Fruit fly (Drosophila melanogaster) whole organism, embryonic: ENCODE results near the gene CG17267.

Experiments used
- C15 ChIP-seq: fragments of 200-800 bp; sonication (Bioruptor generic); IDR thresholded peaks from 3 replicates; pipeline ENCODE4 v1.3.6; 2022; ENCODE audit warnings: missing biosample characterization, missing genetic modification characterization
- CG11456 ChIP-seq: fragments of 200-800 bp; sonication (Bioruptor generic); IDR thresholded peaks from 3 replicates; pipeline ENCODE4 v1.3.6; 2022; ENCODE audit warnings: missing biosample characterization, missing genetic modification characterization
- CG12104 ChIP-seq: fragments of 200-800 bp; sonication (Bioruptor generic); optimal IDR thresholded peaks from 3 replicates; lab custom pipeline; 2016; ENCODE audit warnings: missing biosample characterization, missing genetic modification characterization
- CG12391 ChIP-seq: fragments of 200-800 bp; sonication (Bioruptor generic); optimal IDR thresholded peaks from 3 replicates; lab custom pipeline; 2018; ENCODE audit warnings: missing biosample characterization, mild to moderate bottlenecking, missing genetic modification characterization, moderate library complexity
- CG17912 ChIP-seq: fragments of 200-800 bp; sonication (Bioruptor generic); optimal IDR thresholded peaks from 2 replicates; lab custom pipeline; 2018; ENCODE audit warnings: missing biosample characterization, mild to moderate bottlenecking, missing genetic modification characterization
- CG18262 ChIP-seq: fragments of 200-800 bp; optimal IDR thresholded peaks from 3 replicates; lab custom pipeline; 2019; ENCODE audit warnings: missing biosample characterization, mild to moderate bottlenecking, missing genetic modification characterization, moderate library complexity
- CG18619 ChIP-seq: fragments of 200-800 bp; sonication (Bioruptor generic); optimal IDR thresholded peaks from 3 replicates; lab custom pipeline; 2017; ENCODE audit warnings: missing biosample characterization, mild to moderate bottlenecking, missing genetic modification characterization
- CG2129 ChIP-seq: fragments of 200-800 bp; sonication (Bioruptor generic); IDR thresholded peaks from 2 replicates; pipeline ENCODE4 v1.3.6; 2022; ENCODE audit warnings: missing biosample characterization, missing genetic modification characterization; ENCODE audit not compliant: partially characterized antibody
- CG2678 ChIP-seq: fragments of 200-800 bp; sonication (Bioruptor generic); optimal IDR thresholded peaks from 3 replicates; lab custom pipeline; 2019; ENCODE audit warnings: missing biosample characterization, mild to moderate bottlenecking, missing genetic modification characterization, moderate library complexity
- CG30403 ChIP-seq: fragments of 200-800 bp; sonication (Bioruptor generic); optimal IDR thresholded peaks from 3 replicates; lab custom pipeline; 2016; ENCODE audit warnings: missing biosample characterization, missing genetic modification characterization
- CG31365 ChIP-seq: fragments of 200-800 bp; sonication (Bioruptor generic); optimal IDR thresholded peaks from 2 replicates; lab custom pipeline; 2018; ENCODE audit warnings: missing biosample characterization, mild to moderate bottlenecking, missing genetic modification characterization
- CG32772 ChIP-seq: fragments of 200-800 bp; sonication (Bioruptor generic); IDR thresholded peaks from 2 replicates; pipeline ENCODE4 v1.3.6; 2022; ENCODE audit warnings: missing biosample characterization, missing genetic modification characterization
- CG3726 ChIP-seq: fragments of 200-800 bp; sonication (Bioruptor generic); IDR thresholded peaks from 3 replicates; pipeline ENCODE4, ENCODE4 v1.3.6; 2022; ENCODE audit warnings: missing biosample characterization, missing genetic modification characterization
- CG4707 ChIP-seq: fragments of 200-800 bp; sonication (Bioruptor generic); optimal IDR thresholded peaks from 2 replicates; lab custom pipeline; 2018; ENCODE audit warnings: missing biosample characterization, mild to moderate bottlenecking, missing genetic modification characterization, moderate library complexity
- CG6854 ChIP-seq: fragments of 200-800 bp; sonication (Bioruptor generic); optimal IDR thresholded peaks from 3 replicates; lab custom pipeline; 2017; ENCODE audit warnings: missing biosample characterization, mild to moderate bottlenecking, missing genetic modification characterization
- CG8765 ChIP-seq: fragments of 200-800 bp; sonication (Bioruptor generic); IDR thresholded peaks from 2 replicates; pipeline ENCODE4 v1.3.6; 2022; ENCODE audit warnings: missing biosample characterization, missing genetic modification characterization
- CG9932 ChIP-seq: fragments of 200-800 bp; sonication (Bioruptor generic); IDR thresholded peaks from 2 replicates; pipeline ENCODE4 v1.3.6; 2022; ENCODE audit warnings: missing biosample characterization, missing genetic modification characterization
- Dfd ChIP-seq, 2 experiments: fragments of >200 bp; optimal IDR thresholded peaks; 2 replicates each; lab custom pipeline; 2017; ENCODE audit warnings: missing biosample characterization in 2 of 2, missing genetic modification characterization in 2 of 2
- HLH4C ChIP-seq: fragments of 200-800 bp; sonication (Bioruptor generic); IDR thresholded peaks from 3 replicates; pipeline ENCODE4 v1.3.6; 2022; ENCODE audit warnings: missing biosample characterization, missing genetic modification characterization; ENCODE audit not compliant: partially characterized antibody
- Lhr ChIP-seq: fragments of 200-800 bp; sonication (Bioruptor generic); optimal IDR thresholded peaks from 3 replicates; lab custom pipeline; 2017; ENCODE audit warnings: mild to moderate bottlenecking, missing biosample characterization, missing genetic modification reagents, missing genetic modification characterization
- MESR4 ChIP-seq: fragments of 200-800 bp; sonication (Bioruptor generic); optimal IDR thresholded peaks from 2 replicates; lab custom pipeline; 2018; ENCODE audit warnings: missing biosample characterization, mild to moderate bottlenecking, missing genetic modification characterization, moderate library complexity
- Meics ChIP-seq: fragments of 200-800 bp; sonication (Bioruptor generic); optimal IDR thresholded peaks from 2 replicates; lab custom pipeline; 2017; ENCODE audit warnings: missing biosample characterization, mild to moderate bottlenecking, missing genetic modification characterization
- Myb ChIP-seq: fragments of 200-800 bp; sonication (Bioruptor generic); optimal IDR thresholded peaks from 2 replicates; lab custom pipeline; 2016; ENCODE audit warnings: missing biosample characterization, missing genetic modification characterization
- NC2β ChIP-seq: fragments of 200-800 bp; sonication (Bioruptor generic); optimal IDR thresholded peaks from 2 replicates; lab custom pipeline; 2016; ENCODE audit warnings: missing biosample characterization, missing genetic modification characterization
- Opbp ChIP-seq: fragments of 200-800 bp; sonication (Bioruptor generic); IDR thresholded peaks from 3 replicates; pipeline ENCODE4 v1.3.6; 2022; ENCODE audit warnings: missing biosample characterization, missing genetic modification characterization; ENCODE audit not compliant: partially characterized antibody
- Sry-β ChIP-seq: fragments of 200-800 bp; sonication (Bioruptor generic); optimal IDR thresholded peaks from 2 replicates; lab custom pipeline; 2018; ENCODE audit warnings: missing biosample characterization, mild to moderate bottlenecking, missing genetic modification characterization, moderate library complexity
- YL-1 ChIP-seq: fragments of 200-800 bp; sonication (Bioruptor generic); optimal IDR thresholded peaks from 3 replicates; lab custom pipeline; 2017; ENCODE audit warnings: missing biosample characterization, mild to moderate bottlenecking, missing genetic modification characterization
- chif ChIP-seq, 2 experiments: fragments of 200-800 bp; sonication (Bioruptor generic); optimal IDR thresholded peaks; 3 replicates each; lab custom pipeline; 2016; ENCODE audit warnings: missing biosample characterization in 2 of 2, missing genetic modification characterization in 2 of 2
- chinmo ChIP-seq: fragments of 200-800 bp; sonication (Bioruptor generic); IDR thresholded peaks from 4 replicates; pipeline ENCODE4 v1.3.6; 2022; ENCODE audit warnings: missing biosample characterization, missing genetic modification characterization; ENCODE audit not compliant: partially characterized antibody
- eve ChIP-seq, 2 experiments: fragments of >200 bp; optimal IDR thresholded peaks; 2 replicates each; lab custom pipeline; 2017; ENCODE audit warnings: missing biosample characterization in 2 of 2, missing genetic modification characterization in 2 of 2
- gsb-n ChIP-seq: fragments of 200-800 bp; sonication (Bioruptor generic); optimal IDR thresholded peaks from 3 replicates; lab custom pipeline; 2018; ENCODE audit warnings: missing biosample characterization, mild to moderate bottlenecking, missing genetic modification characterization
- gt ChIP-seq: fragments of 200-800 bp; sonication (Bioruptor generic); IDR thresholded peaks from 2 replicates; pipeline ENCODE4 v1.3.6; 2022; ENCODE audit warnings: missing biosample characterization, missing genetic modification characterization
- lilli ChIP-seq: fragments of 200-800 bp; sonication (Bioruptor generic); optimal IDR thresholded peaks from 3 replicates; lab custom pipeline; 2016; ENCODE audit warnings: missing biosample characterization, missing genetic modification characterization
- lov ChIP-seq, 2 experiments: fragments of 200-800 bp in 1 of 2; fragments of >200 bp in 1 of 2; sonication (Bioruptor generic) in 1 of 2; IDR thresholded peaks in 1 of 2; optimal IDR thresholded peaks in 1 of 2; 2 replicates in 1 of 2; 3 replicates in 1 of 2; pipeline versions ENCODE4 v1.3.6 to Lab custom; 2017 to 2022; ENCODE audit warnings: missing biosample characterization in 1 of 2, missing genetic modification characterization in 1 of 2
- row ChIP-seq: fragments of 200-800 bp; sonication (Bioruptor generic); IDR thresholded peaks from 3 replicates; pipeline ENCODE4 v1.3.6; 2022; ENCODE audit warnings: missing biosample characterization, missing genetic modification characterization
- scrt ChIP-seq: fragments of 200-800 bp; sonication (Bioruptor generic); optimal IDR thresholded peaks from 2 replicates; lab custom pipeline; 2018; ENCODE audit warnings: missing biosample characterization, mild to moderate bottlenecking, missing genetic modification characterization, moderate library complexity
- sima ChIP-seq: fragments of 200-800 bp; sonication (Bioruptor generic); optimal IDR thresholded peaks from 2 replicates; lab custom pipeline; 2016; ENCODE audit warnings: missing biosample characterization, missing genetic modification characterization
- unc-4 ChIP-seq: fragments of 200-800 bp; sonication (Bioruptor generic); IDR thresholded peaks from 2 replicates; pipeline ENCODE4 v1.3.6; 2022; ENCODE audit warnings: missing biosample characterization, missing genetic modification characterization; ENCODE audit not compliant: partially characterized antibody

The CG17267 gene

DNA sequence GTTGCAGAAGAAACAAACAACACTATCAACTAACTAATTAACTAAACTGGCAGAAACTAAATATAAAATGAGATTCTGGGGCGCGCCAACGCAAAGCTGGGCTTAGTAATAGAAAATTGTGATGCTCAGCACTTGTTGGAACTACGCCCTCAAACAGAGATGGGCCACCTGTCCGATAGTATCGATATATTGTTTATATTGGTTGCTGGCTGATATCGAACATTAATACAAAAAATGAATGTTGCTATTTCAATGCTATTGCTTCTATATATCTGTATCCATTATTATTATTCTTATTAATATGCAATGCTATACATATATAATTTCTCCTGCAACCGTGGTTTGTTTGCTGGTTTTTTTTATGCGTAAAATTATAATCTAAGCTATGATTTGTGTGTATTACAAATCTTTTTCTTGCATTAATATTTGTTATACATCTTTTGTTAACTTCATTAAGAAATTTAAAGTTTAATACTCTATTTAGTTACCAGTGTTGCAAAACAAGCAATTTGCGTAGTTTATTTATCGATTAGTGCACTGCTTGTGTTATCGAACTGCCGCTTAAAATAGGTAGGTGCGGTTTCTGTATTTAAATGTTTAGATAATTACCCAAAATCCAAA is 23.4 kb upstream of the CG17267 start, which contains the start of gene CG31195 (continued):
- TF ChIP-seq Lhr (GFP tag; lab: Kevin White, UChicago) (peak; percentile 22), HLH4C (peak; percentile 75), CG2678 (tag; lab: Kevin White, UChicago) (no peak), CG12391 (tag; lab: Kevin White, UChicago) (peak; percentile 37), CG6854 (no peak), chinmo (GFP tag; lab: Robert Waterston, UW) (peak; percentile 63; the same call in 1 of the 4 replicates), CG18619 (no peak), lov (optimal IDR thresholded peaks at IDR 0.05; lab: Kevin White, UChicago) (no peak), lov (GFP tag; IDR thresholded peaks at IDR 0.05; lab: Robert Waterston, UW) (no peak), Meics (no peak), CG4707 (no peak), Opbp (GFP tag; lab: Robert Waterston, UW) (peak; percentile 71), gsb-n (tag; lab: Kevin White, UChicago) (no peak), CG9932 (peak; percentile 34; the same call in 1 of the 2 replicates), MESR4 (GFP tag; lab: Kevin White, UChicago) (peak; percentile 86), C15 (GFP tag; lab: Robert Waterston, UW) (no peak), CG12104 (no peak), gt (GFP tag; lab: Robert Waterston, UW) (no peak), CG2129 (peak; percentile 56), Myb (GFP tag; lab: Kevin White, UChicago) (peak; percentile 45), CG17912 (GFP tag; lab: Kevin White, UChicago) (no peak), unc-4 (GFP tag; lab: Robert Waterston, UW) (peak; percentile 82), Sry-β (peak; percentile 47), scrt (GFP tag; lab: Kevin White, UChicago) (peak; percentile 32), CG31365 (tag; lab: Kevin White, UChicago) (peak; percentile 64), YL-1 (GFP tag; lab: Kevin White, UChicago) (peak; percentile 53), NC2β (GFP tag; lab: Kevin White, UChicago) (no peak), eve (GFP tag; optimal IDR thresholded peaks at IDR 0.05; lab: Kevin White, UChicago) (no peak), CG30403 (GFP tag; lab: Kevin White, UChicago) (peak; percentile 44), row (peak; percentile 58), CG11456 (GFP tag; lab: Robert Waterston, UW) (no peak), chif (GFP tag; optimal IDR thresholded peaks at IDR 0.05; lab: Kevin White, UChicago) (no peak)

DNA sequence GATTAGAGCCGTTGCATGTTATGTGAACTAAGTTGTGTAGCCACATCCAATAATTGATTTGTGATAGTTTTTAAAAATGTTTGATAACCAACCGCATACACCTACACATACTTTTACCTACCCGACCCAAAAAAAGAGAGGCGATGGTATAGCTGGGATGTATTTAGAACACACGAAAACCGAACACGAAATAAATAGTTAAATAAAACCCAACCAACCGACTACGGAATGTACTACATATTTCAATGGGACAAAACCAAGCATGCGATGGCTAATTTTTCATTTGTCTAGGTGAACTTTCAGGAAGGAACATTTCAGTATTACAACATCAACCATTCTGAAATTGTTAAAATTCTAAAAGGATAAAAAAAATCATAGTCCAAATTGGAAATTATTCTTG is 17.5 kb upstream of the CG17267 start, which contains the start of gene Syp:
Syp (plus strand) TSS at position 301 of the 400 bp plus-strand sequence.
- no peak for TF ChIP-seq CG8765 (GFP tag; lab: Robert Waterston, UW)
- TF ChIP-seq CG3726 = no peak
- TF ChIP-seq lilli (GFP tag; lab: Kevin White, UChicago) = no peak

DNA sequence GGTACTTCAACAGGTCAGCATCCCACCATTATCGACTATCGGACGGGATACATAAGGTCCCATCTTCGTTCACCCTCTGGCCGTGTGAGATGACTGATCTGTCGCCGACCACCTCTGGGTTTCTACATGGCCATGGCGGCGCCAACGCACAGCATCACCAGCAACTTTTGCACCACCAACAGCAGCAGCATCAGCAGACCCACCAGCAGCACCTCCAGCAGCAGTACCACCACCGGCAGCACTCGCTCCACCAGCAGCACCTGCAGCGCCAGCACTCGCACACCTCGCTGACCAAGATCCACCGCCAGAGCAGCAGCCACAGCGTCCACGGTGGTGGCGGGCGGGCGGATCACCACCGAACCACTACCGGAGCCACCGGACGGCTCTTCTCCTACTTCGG is 16.1 kb upstream of the CG17267 start:
- TF ChIP-seq Dfd (GFP tag; optimal IDR thresholded peaks at IDR 0.05; lab: Kevin White, UChicago) = peak in 1 of 2 experiments; percentile 54
- TF ChIP-seq CG9932 = 0 out of 2 replicates have a peak, but pooled peaks have one; percentile 13
- 0 out of 2 replicates have a peak, but pooled peaks have one; percentile 5 for TF ChIP-seq CG32772 (GFP tag; lab: Robert Waterston, UW)
- no peak for TF ChIP-seq sima
- TF ChIP-seq CG18262 = no peak
- TF ChIP-seq, all 482 proteins: peak for 3
